Fruit fly (Drosophila melanogaster): Measurements from ENCODE around the gene CG4115.
A peak's percentile ranks its signal among the peaks of the same experiment; 100 is the strongest.

The CG4115 gene

DNA sequence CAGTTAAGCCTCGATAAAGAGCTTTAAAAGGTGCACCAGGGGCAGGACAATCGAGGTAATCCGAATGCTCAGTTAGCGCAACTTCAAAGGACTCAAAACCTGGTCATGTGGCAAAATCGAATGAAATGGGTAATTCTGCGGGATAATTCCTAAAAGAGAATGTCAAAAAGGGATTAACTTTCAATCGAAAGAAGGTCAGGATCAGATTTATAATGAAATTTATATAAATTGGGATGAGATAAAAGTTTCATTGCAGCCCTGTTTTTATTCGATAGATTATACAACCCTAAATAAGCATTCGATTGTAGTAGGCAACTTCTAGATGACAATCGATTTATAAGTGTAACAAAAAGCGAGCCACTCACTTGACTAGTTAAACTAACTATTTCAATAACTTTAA lies 36.6 kb upstream of the CG4115 start, which contains the start of gene CG10013:
Gene CG10013 (plus strand): TSS at position 301 of the 400 bp plus-strand sequence.
- no peak for TF ChIP-seq Snoo (tag; optimal IDR thresholded peaks at IDR 0.05)
- no peak for TF ChIP-seq CG8159 (tag; optimal IDR thresholded peaks at IDR 0.05)
- no peak for TF ChIP-seq CG13204 (GFP tag; optimal IDR thresholded peaks at IDR 0.05)
- no peak for TF ChIP-seq CG14655 (GFP tag; optimal IDR thresholded peaks at IDR 0.05)

- TF ChIP-seq CG14655 (GFP tag; optimal IDR thresholded peaks at IDR 0.05) (no peak), Ets98B (GFP tag; IDR thresholded peaks at IDR 0.05) (no peak), Snoo (tag; optimal IDR thresholded peaks at IDR 0.05) (no peak), D1 (tag; optimal IDR thresholded peaks at IDR 0.05) (no peak), CG10348 (GFP tag; IDR thresholded peaks at IDR 0.05) (no peak), CG32121 (GFP tag; IDR thresholded peaks at IDR 0.05) (no peak), EcR (GFP tag; optimal IDR thresholded peaks at IDR 0.05) (no peak), CG34367 (tag; optimal IDR thresholded peaks at IDR 0.05) (no peak), Pif1A (GFP tag; optimal IDR thresholded peaks at IDR 0.05) (no peak), CG15710 (tag; optimal IDR thresholded peaks at IDR 0.05) (no peak), CG4496 (GFP tag; IDR thresholded peaks at IDR 0.05) (no peak)
These were observed 33.0 kb upstream of the CG4115 start for dm6 chr3R:12326855-12327254.

DNA sequence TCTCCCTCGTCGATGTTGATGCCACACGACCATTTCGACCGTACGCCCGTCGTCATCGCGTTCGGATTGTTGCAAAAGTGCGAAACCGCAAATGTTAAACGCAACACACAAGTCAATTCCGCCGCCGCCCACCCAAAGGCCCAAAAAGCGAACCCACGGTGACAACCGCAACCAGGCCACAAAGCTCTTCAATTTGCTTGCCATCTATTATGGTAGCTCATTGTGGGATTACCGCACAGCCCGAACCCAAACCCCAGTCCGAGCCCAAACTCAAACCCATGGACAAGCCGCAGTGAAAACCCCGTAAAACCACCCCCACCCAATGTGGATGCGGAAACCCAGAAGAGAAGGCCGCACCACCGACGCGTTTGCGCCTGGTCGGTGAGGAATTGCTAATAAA lies 30.0 kb upstream of the CG4115 start:
- TF ChIP-seq CG34367 (tag; optimal IDR thresholded peaks at IDR 0.05): no peak
- no peak for TF ChIP-seq Snoo (tag; optimal IDR thresholded peaks at IDR 0.05)
- no peak for TF ChIP-seq gl (tag; optimal IDR thresholded peaks at IDR 0.05)
- no peak for TF ChIP-seq CG13204 (GFP tag; optimal IDR thresholded peaks at IDR 0.05)
- no peak for TF ChIP-seq Pif1B (GFP tag; optimal IDR thresholded peaks at IDR 0.05)
- no peak for TF ChIP-seq CG4496 (GFP tag; IDR thresholded peaks at IDR 0.05)
- TF ChIP-seq CG32121 (GFP tag; IDR thresholded peaks at IDR 0.05): no peak
- TF ChIP-seq CG8301 (tag; optimal IDR thresholded peaks at IDR 0.05): no peak
- no peak for TF ChIP-seq fd96Ca (GFP tag; IDR thresholded peaks at IDR 0.05)
- no peak for TF ChIP-seq D1 (tag; optimal IDR thresholded peaks at IDR 0.05)
- TF ChIP-seq Pif1A (GFP tag; optimal IDR thresholded peaks at IDR 0.05): no peak
- no peak for TF ChIP-seq CG9948 (tag; optimal IDR thresholded peaks at IDR 0.05)
- no peak for TF ChIP-seq CG15710 (tag; optimal IDR thresholded peaks at IDR 0.05)
- no peak for TF ChIP-seq EcR (GFP tag; optimal IDR thresholded peaks at IDR 0.05)
- TF ChIP-seq CG14655 (GFP tag; optimal IDR thresholded peaks at IDR 0.05): no peak
- TF ChIP-seq CG17806 (tag; optimal IDR thresholded peaks at IDR 0.05): no peak

dm6 chr3R:12341374-12341773 lies 18.4 kb upstream of the CG4115 start, which contains the start of gene Sgsf:
Gene Sgsf (plus strand): TSS chr3R:12341674.
- TF ChIP-seq Ets98B (GFP tag; IDR thresholded peaks at IDR 0.05): no peak

DNA sequence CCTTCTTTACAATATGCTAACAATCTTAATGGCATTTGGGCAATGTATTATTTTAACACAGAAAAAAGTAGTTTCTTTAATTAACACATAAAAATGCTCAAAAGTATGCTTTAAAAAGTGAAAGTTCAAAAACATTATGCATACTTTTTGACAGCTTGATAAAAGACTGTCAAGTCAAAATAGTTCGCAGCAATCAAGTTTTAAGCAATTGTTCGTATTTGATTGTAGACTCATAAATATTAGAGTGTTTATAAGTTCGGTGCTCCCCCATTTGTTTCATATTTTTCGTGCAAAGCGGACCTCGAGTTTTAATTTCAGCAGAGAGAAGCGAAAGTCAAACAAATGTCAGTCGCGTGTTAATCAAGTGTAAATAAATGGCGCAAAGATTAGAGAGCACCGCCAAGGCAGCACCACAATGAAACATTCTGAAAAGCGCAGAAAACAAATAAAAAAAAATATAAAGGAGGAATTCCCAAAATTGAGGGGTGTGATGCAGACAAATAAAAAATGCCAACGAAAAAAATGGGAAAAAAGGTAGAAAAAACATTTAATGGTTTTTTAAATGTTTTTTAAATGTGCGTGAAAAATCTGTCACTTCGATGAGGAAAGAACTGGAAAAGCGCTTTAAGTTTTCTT lies 14.8 kb upstream of the CG4115 start:
- TF ChIP-seq CG8159 (tag; optimal IDR thresholded peaks at IDR 0.05) (no peak), CG15710 (tag; optimal IDR thresholded peaks at IDR 0.05) (no peak), CG8301 (tag; optimal IDR thresholded peaks at IDR 0.05) (no peak), CG4496 (GFP tag; IDR thresholded peaks at IDR 0.05) (no peak), CG17806 (tag; optimal IDR thresholded peaks at IDR 0.05) (no peak), CG12605 (GFP tag; IDR thresholded peaks at IDR 0.05) (no peak), fd96Ca (GFP tag; IDR thresholded peaks at IDR 0.05) (no peak), D1 (tag; optimal IDR thresholded peaks at IDR 0.05) (no peak), CG32121 (GFP tag; IDR thresholded peaks at IDR 0.05) (no peak), CG13204 (GFP tag; optimal IDR thresholded peaks at IDR 0.05) (no peak), Pif1B (GFP tag; optimal IDR thresholded peaks at IDR 0.05) (no peak), CG9948 (tag; optimal IDR thresholded peaks at IDR 0.05) (no peak), Ets98B (GFP tag; IDR thresholded peaks at IDR 0.05) (no peak), CG10348 (GFP tag; IDR thresholded peaks at IDR 0.05) (no peak), Snoo (tag; optimal IDR thresholded peaks at IDR 0.05) (no peak), EcR (GFP tag; optimal IDR thresholded peaks at IDR 0.05) (no peak), CG34367 (tag; optimal IDR thresholded peaks at IDR 0.05) (no peak), CG14655 (GFP tag; optimal IDR thresholded peaks at IDR 0.05) (no peak), gl (tag; optimal IDR thresholded peaks at IDR 0.05) (no peak), rn (GFP tag; IDR thresholded peaks at IDR 0.05) (no peak)

DNA sequence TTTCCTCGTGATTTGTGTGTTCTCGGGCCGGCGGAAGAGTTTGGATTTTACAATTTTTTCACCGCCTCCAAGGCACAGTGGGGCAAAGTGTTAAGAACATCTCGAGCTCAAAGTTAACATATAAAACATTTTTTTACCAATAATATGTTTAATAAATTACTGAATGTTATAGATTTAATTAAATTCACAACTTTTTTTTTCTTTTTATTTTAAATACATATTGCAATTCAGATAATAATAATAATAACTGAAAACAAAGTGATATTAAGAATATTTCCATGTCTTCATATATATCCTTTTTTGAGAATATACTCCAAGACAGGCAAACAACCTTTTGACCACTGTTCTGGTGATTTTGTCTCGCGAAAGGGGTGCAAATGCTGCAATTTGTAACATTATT lies 13.8 kb upstream of the CG4115 start:
- TF ChIP-seq Ets98B (GFP tag; IDR thresholded peaks at IDR 0.05) (no peak), CG8159 (tag; optimal IDR thresholded peaks at IDR 0.05) (peak; percentile 15)

DNA sequence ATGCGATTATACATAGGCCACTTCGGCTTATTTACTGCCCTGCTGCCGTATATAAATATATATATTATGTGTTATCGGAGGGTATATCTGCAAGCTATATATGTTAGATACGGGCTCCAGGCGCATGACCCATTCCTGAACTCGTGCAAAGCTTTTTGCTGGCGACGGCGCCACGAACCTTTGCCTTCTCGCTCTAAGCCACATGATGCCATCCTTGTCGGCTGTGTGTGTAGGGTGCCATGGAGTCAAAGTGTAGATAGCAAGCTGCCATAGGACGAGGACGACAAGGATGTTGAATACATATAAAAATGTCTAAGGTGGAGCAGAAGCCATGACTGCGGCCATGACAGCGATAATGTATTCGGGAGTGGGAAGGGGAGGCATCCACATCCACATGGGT lies 12.1 kb upstream of the CG4115 start:
- TF ChIP-seq Pif1A (GFP tag; optimal IDR thresholded peaks at IDR 0.05): no peak
- no peak for TF ChIP-seq gl (tag; optimal IDR thresholded peaks at IDR 0.05)
- no peak for TF ChIP-seq CG4496 (GFP tag; IDR thresholded peaks at IDR 0.05)
- TF ChIP-seq CG32121 (GFP tag; IDR thresholded peaks at IDR 0.05): no peak
- no peak for TF ChIP-seq D1 (tag; optimal IDR thresholded peaks at IDR 0.05)
- TF ChIP-seq Ets98B (GFP tag; IDR thresholded peaks at IDR 0.05): no peak
- no peak for TF ChIP-seq CG15710 (tag; optimal IDR thresholded peaks at IDR 0.05)
- TF ChIP-seq CG34367 (tag; optimal IDR thresholded peaks at IDR 0.05): no peak
- TF ChIP-seq CG10348 (GFP tag; IDR thresholded peaks at IDR 0.05): no peak
- no peak for TF ChIP-seq CG17806 (tag; optimal IDR thresholded peaks at IDR 0.05)
- no peak for TF ChIP-seq CG14655 (GFP tag; optimal IDR thresholded peaks at IDR 0.05)
- TF ChIP-seq CG8301 (tag; optimal IDR thresholded peaks at IDR 0.05): no peak
- TF ChIP-seq CG12605 (GFP tag; IDR thresholded peaks at IDR 0.05): no peak
- TF ChIP-seq rn (GFP tag; IDR thresholded peaks at IDR 0.05): no peak
